Worm (Caenorhabditis elegans): ENCODE measurements around the gene C05D11.8.
A peak's percentile ranks its signal among the peaks of the same experiment; 100 is the strongest.

C05D11.8 gene

DNA sequence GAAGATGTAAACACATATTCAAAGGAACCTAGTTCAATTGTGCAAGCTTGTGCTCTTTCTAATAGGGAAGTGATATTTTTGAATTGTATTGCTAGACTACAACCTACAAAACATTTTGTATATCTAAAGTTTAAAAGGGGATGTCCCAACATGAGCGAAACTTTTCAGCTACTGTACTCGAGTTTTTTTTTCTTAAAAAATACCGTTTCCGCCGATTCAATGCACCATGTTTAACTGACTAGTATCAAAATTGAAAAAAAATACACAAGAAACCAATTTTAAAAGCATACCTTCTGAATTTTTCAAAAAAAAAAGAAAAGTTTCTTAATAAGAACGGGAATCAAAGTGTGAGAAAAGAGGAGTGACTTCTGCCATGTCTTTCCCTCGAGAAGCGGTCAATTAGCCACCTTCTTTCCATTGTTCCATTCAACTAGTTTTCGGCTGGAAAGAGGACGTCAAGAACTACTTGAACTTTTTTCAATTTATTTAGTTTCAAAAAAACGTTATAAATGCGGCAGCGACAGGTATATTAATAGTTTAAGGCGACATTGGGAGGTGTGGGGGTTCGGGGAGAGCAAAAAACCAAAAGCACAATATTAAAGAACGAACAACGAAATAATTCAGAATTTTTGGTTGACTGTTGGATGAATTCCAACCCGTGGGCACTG, 11.7 kb downstream of the C05D11.8 start, which contains the start of gene nas-4 (continued):
- TF ChIP-seq lin-38 (GFP tag; IDR thresholded peaks at IDR 0.05) (peak; percentile 24; the same call in 1 of the 2 replicates), hlh-11 (tag; optimal IDR thresholded peaks at IDR 0.05) (peak; percentile 13)

DNA sequence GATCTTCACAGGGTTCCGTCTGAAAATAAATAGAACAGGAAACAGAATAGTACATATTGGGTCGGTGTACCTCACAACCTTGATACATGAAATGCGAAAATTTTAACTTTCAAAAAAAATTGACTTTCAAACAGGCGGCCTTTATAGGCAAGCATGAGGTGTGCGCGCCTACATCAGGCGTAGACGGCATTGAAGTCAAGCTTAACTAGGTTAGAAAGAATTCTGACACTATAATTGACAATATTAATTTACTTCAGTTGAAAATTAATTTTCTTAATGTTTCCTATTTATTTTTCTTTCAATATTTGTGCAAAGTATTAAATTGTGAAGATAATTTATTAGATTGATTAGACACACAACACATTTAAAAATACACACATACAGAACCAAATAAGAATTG, 15.2 kb downstream of the C05D11.8 start, which contains the start of gene C05D11.5:
C05D11.5 (minus strand) TSS at position 101 of the 400 bp plus-strand sequence.
- TF ChIP-seq zag-1 (tag; optimal IDR thresholded peaks at IDR 0.05): no peak
- no peak for TF ChIP-seq madf-5 (GFP tag; IDR thresholded peaks at IDR 0.05)
- TF ChIP-seq madf-9 (GFP tag; conservative IDR thresholded peaks at IDR 0.05): no peak
- no peak for TF ChIP-seq fos-1 (tag; optimal IDR thresholded peaks at IDR 0.05)
- no peak for TF ChIP-seq dpl-1 (GFP tag; optimal IDR thresholded peaks at IDR 0.05)
- no peak for TF ChIP-seq ceh-32 (tag; optimal IDR thresholded peaks at IDR 0.05; ENCODE audit: poor library complexity)
- no peak for TF ChIP-seq F10B5.3 (tag; optimal IDR thresholded peaks at IDR 0.05)

ce11 chrIII:6411430-6411829, 15.7 kb downstream of the C05D11.8 start:
- TF ChIP-seq T20F7.1 (GFP tag; optimal IDR thresholded peaks at IDR 0.05) (peak; percentile 35), dve-1 (tag; optimal IDR thresholded peaks at IDR 0.05; ENCODE audit: insufficient read depth) (peak; percentile 24), dmd-6 (GFP tag; IDR thresholded peaks at IDR 0.05) (peak; percentile 15; the same call in 1 of the 2 replicates), F44E2.7 (GFP tag; IDR thresholded peaks at IDR 0.05) (no peak), ZK546.5 (tag; optimal IDR thresholded peaks at IDR 0.05) (no peak), snpc-4 (tag; optimal IDR thresholded peaks at IDR 0.05) (no peak), R02D3.7 (tag; optimal IDR thresholded peaks at IDR 0.05) (peak; percentile 14), lsy-2 (tag; optimal IDR thresholded peaks at IDR 0.05) (peak in 1 of 2 experiments; percentile 16), Y5F2A.4 (GFP tag; optimal IDR thresholded peaks at IDR 0.05) (no peak), nhr-28 (tag; optimal IDR thresholded peaks at IDR 0.05) (peak; percentile 36)

DNA sequence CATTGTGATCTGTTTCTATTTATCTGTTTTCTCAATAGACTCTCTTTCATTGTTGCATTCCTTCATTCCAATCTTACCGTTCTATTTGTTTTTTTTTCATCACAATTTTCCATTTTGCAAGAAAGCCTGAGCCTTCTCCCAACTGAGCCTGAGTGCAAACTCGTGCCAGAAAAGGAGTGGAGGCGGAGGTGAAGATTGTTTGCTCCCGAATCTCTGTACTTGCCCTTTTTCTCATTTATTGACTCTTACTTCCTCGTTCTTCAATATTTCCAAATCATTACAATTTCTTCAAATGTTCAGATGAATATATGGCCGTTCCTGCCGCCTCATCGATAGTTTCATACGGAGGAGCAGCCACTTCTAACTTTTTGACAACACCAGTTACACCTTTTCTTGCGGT, 20.3 kb downstream of the C05D11.8 start, which contains the start of gene let-756:
let-756 (plus strand) TSS at position 301 of the 400 bp plus-strand sequence.
- TF ChIP-seq duxl-1 (tag; optimal IDR thresholded peaks at IDR 0.05; ENCODE audit: poor library complexity) (no peak), zfp-2 (tag; optimal IDR thresholded peaks at IDR 0.05) (no peak), F10B5.3 (tag; optimal IDR thresholded peaks at IDR 0.05) (no peak), Y48G9A.11 (GFP tag; IDR thresholded peaks at IDR 0.05) (no peak), lir-3 (tag; optimal IDR thresholded peaks at IDR 0.05) (no peak), nhr-25 (tag; optimal IDR thresholded peaks at IDR 0.05; ENCODE audit: borderline replicate concordance, insufficient read depth) (no peak), lin-39 (tag; optimal IDR thresholded peaks at IDR 0.05) (no peak), zfp-3 (GFP tag; conservative IDR thresholded peaks at IDR 0.05) (no peak), D1046.2 (GFP tag; IDR thresholded peaks at IDR 0.05) (no peak), zip-2 (tag; optimal IDR thresholded peaks at IDR 0.05) (no peak), mes-2 (tag; optimal IDR thresholded peaks at IDR 0.05; ENCODE audit: poor library complexity, severe bottlenecking) (no peak), F49E8.2 (tag; optimal IDR thresholded peaks at IDR 0.05; ENCODE audit: borderline replicate concordance) (no peak), nhr-77 (tag; optimal IDR thresholded peaks at IDR 0.05) (no peak), madf-9 (GFP tag; conservative IDR thresholded peaks at IDR 0.05) (no peak), skn-1 (tag; optimal IDR thresholded peaks at IDR 0.05) (no peak), nhr-10 (tag; optimal IDR thresholded peaks at IDR 0.05) (no peak)

DNA sequence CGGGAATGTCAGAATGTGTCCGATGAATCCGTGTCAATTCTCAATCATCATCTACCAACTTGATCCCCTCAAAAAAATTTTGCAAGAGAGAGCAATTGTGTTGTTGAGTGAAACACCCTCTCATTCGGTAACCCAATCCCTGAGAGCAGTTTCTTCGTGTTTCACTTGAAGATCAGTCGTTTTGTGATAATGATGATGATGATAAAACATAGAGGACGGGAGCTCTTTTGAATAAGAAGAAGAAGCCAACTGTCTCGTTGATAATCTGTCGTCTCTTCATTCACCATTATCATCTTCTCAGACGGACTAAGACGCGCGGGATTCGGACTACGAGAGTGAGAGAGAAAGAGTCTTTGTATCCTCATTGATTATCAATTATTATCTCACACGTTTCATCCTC, 22.0 kb downstream of the C05D11.8 start:
- TF ChIP-seq lir-3 (tag; optimal IDR thresholded peaks at IDR 0.05): no peak
- 0 out of 2 replicates have a peak, but pooled peaks have one; percentile 27 for TF ChIP-seq ctbp-1 (GFP tag; IDR thresholded peaks at IDR 0.05)
- no peak for TF ChIP-seq Y75B8A.6 (GFP tag; IDR thresholded peaks at IDR 0.05)
- no peak for TF ChIP-seq F26F4.8 (GFP tag; conservative IDR thresholded peaks at IDR 0.05)
- no peak for TF ChIP-seq R02D3.7 (tag; optimal IDR thresholded peaks at IDR 0.05)
- no peak for TF ChIP-seq ceh-28 (tag; optimal IDR thresholded peaks at IDR 0.05)
- no peak for TF ChIP-seq Y48G9A.11 (GFP tag; IDR thresholded peaks at IDR 0.05)
- TF ChIP-seq hlh-11 (tag; optimal IDR thresholded peaks at IDR 0.05): peak; percentile 44
- TF ChIP-seq nhr-25 (tag; optimal IDR thresholded peaks at IDR 0.05; ENCODE audit: borderline replicate concordance, insufficient read depth): no peak
- no peak for TF ChIP-seq hlh-30 (tag; optimal IDR thresholded peaks at IDR 0.05; ENCODE audit: insufficient read depth)
- TF ChIP-seq lim-7 (GFP tag; IDR thresholded peaks at IDR 0.05): no peak
- TF ChIP-seq daf-16 (GFP tag; optimal IDR thresholded peaks at IDR 0.05): peak in 1 of 2 experiments; percentile 41
- TF ChIP-seq daf-16 (tag; optimal IDR thresholded peaks at IDR 0.05): no peak
- no peak for TF ChIP-seq lin-15B (tag; optimal IDR thresholded peaks at IDR 0.05)
- TF ChIP-seq ZK337.2 (GFP tag; IDR thresholded peaks at IDR 0.05): no peak

Data from whole organism, L4 larva.